Fruit fly (Drosophila melanogaster): ENCODE measurements around the gene CG10064.

dm6 chr3L:6942831-6943114 lies 24.9 kb downstream of the CG10064 start, which contains the start of gene tow:
- no peak for TF ChIP-seq pad (GFP tag; optimal IDR thresholded peaks at IDR 0.05)
- no peak for TF ChIP-seq CG14711 (tag; optimal IDR thresholded peaks at IDR 0.05)
- TF ChIP-seq CG5204 (GFP tag; optimal IDR thresholded peaks at IDR 0.05): no peak
- TF ChIP-seq Mnt (GFP tag; optimal IDR thresholded peaks at IDR 0.05): no peak
- no peak for TF ChIP-seq CG11617 (GFP tag; optimal IDR thresholded peaks at IDR 0.05)
- TF ChIP-seq Clk (GFP tag; optimal IDR thresholded peaks at IDR 0.05): no peak
- TF ChIP-seq CG12768 (GFP tag; optimal IDR thresholded peaks at IDR 0.05): no peak
- TF ChIP-seq kay (GFP tag; ENCODE audit: borderline replicate concordance): no peak
- no peak for TF ChIP-seq CG33017 (tag; optimal IDR thresholded peaks at IDR 0.05)
- no peak for TF ChIP-seq tj (GFP tag; optimal IDR thresholded peaks at IDR 0.05)
- TF ChIP-seq Hr96 (GFP tag; optimal IDR thresholded peaks at IDR 0.05): no peak
- TF ChIP-seq bab1 (GFP tag; optimal IDR thresholded peaks at IDR 0.05): no peak
- no peak for TF ChIP-seq ovo (GFP tag; optimal IDR thresholded peaks at IDR 0.05)
- TF ChIP-seq Crg-1 (GFP tag; optimal IDR thresholded peaks at IDR 0.05): no peak
